Worm (Caenorhabditis elegans): ENCODE results near the gene C29F7.2.

Gene C29F7.2

ce11 chrX:13383273-13383672 is 32.6 kb upstream of the C29F7.2 start:
- TF ChIP-seq nfya-1 (tag; optimal IDR thresholded peaks at IDR 0.05): no peak
- no peak for TF ChIP-seq rnt-1 (tag; optimal IDR thresholded peaks at IDR 0.05)
- no peak for TF ChIP-seq Y22D7AL.16 (tag; optimal IDR thresholded peaks at IDR 0.05)
- TF ChIP-seq ceh-24 (tag; optimal IDR thresholded peaks at IDR 0.05): no peak
- TF ChIP-seq ceh-45 (GFP tag; IDR thresholded peaks at IDR 0.05): no peak
- no peak for TF ChIP-seq ama-1 (optimal IDR thresholded peaks at IDR 0.05)

- TF ChIP-seq eyg-1 (tag; optimal IDR thresholded peaks at IDR 0.05) (no peak), pros-1 (tag; optimal IDR thresholded peaks at IDR 0.05) (no peak), zip-5 (tag; optimal IDR thresholded peaks at IDR 0.05) (no peak), odd-2 (tag; optimal IDR thresholded peaks at IDR 0.05) (no peak), C08G9.2 (tag; optimal IDR thresholded peaks at IDR 0.05) (no peak), ets-4 (tag; optimal IDR thresholded peaks at IDR 0.05) (no peak), ceh-45 (GFP tag; IDR thresholded peaks at IDR 0.05) (no peak), ama-1 (optimal IDR thresholded peaks at IDR 0.05) (no peak), pat-9 (tag; optimal IDR thresholded peaks at IDR 0.05) (no peak), fkh-6 (tag; optimal IDR thresholded peaks at IDR 0.05) (no peak), dve-1 (tag; optimal IDR thresholded peaks at IDR 0.05) (no peak), ceh-2 (tag; optimal IDR thresholded peaks at IDR 0.05) (no peak), hlh-6 (tag; optimal IDR thresholded peaks at IDR 0.05) (no peak), madf-2 (tag; optimal IDR thresholded peaks at IDR 0.05) (no peak), nhr-11 (tag; optimal IDR thresholded peaks at IDR 0.05) (no peak), ceh-18 (tag; optimal IDR thresholded peaks at IDR 0.05) (no peak), unc-55 (GFP tag; optimal IDR thresholded peaks at IDR 0.05) (no peak), ahr-1 (tag; optimal IDR thresholded peaks at IDR 0.05) (no peak)
Observed at ce11 chrX:13384743-13385142, 31.1 kb upstream of the C29F7.2 start.

- TF ChIP-seq ceh-2 (tag; optimal IDR thresholded peaks at IDR 0.05): no peak
- no peak for TF ChIP-seq dmd-4 (tag; optimal IDR thresholded peaks at IDR 0.05; ENCODE audit: borderline replicate concordance)
- no peak for TF ChIP-seq pha-2 (tag; optimal IDR thresholded peaks at IDR 0.05)
- no peak for TF ChIP-seq hlh-8 (tag; optimal IDR thresholded peaks at IDR 0.05)
- no peak for TF ChIP-seq ceh-14 (tag; optimal IDR thresholded peaks at IDR 0.05)
- TF ChIP-seq K02D7.2 (tag; optimal IDR thresholded peaks at IDR 0.05): no peak
- no peak for TF ChIP-seq dve-1 (tag; optimal IDR thresholded peaks at IDR 0.05)
- no peak for TF ChIP-seq ceh-34 (tag; optimal IDR thresholded peaks at IDR 0.05)
- no peak for TF ChIP-seq hlh-6 (tag; optimal IDR thresholded peaks at IDR 0.05)
- no peak for TF ChIP-seq tbx-7 (tag; optimal IDR thresholded peaks at IDR 0.05)
- no peak for TF ChIP-seq ceh-22 (tag; optimal IDR thresholded peaks at IDR 0.05)
- no peak for TF ChIP-seq fkh-6 (tag; optimal IDR thresholded peaks at IDR 0.05)
- no peak for TF ChIP-seq unc-86 (tag; optimal IDR thresholded peaks at IDR 0.05)
- TF ChIP-seq fax-1 (tag; optimal IDR thresholded peaks at IDR 0.05): no peak
- no peak for TF ChIP-seq K09A11.1 (tag; optimal IDR thresholded peaks at IDR 0.05; ENCODE audit: insufficient read depth)
- no peak for TF ChIP-seq Y22D7AL.16 (tag; optimal IDR thresholded peaks at IDR 0.05)
- no peak for TF ChIP-seq tbx-2 (tag; optimal IDR thresholded peaks at IDR 0.05)
Observed at ce11 chrX:13387497-13387953, 28.4 kb upstream of the C29F7.2 start, which contains the start of gene C49F8.3. Gene C49F8.3 (minus strand): TSS chrX:13387547.

- TF ChIP-seq sdc-2 (tag; optimal IDR thresholded peaks at IDR 0.05): no peak
- TF ChIP-seq odd-2 (tag; optimal IDR thresholded peaks at IDR 0.05): no peak
- no peak for TF ChIP-seq gmeb-2 (tag; optimal IDR thresholded peaks at IDR 0.05)
- no peak for TF ChIP-seq lim-6 (tag; optimal IDR thresholded peaks at IDR 0.05)
- TF ChIP-seq ttx-3 (tag; optimal IDR thresholded peaks at IDR 0.05): no peak
- no peak for TF ChIP-seq elt-4 (tag; optimal IDR thresholded peaks at IDR 0.05)
- no peak for TF ChIP-seq hlh-15 (tag; optimal IDR thresholded peaks at IDR 0.05)
- TF ChIP-seq unc-86 (tag; optimal IDR thresholded peaks at IDR 0.05): no peak
- no peak for TF ChIP-seq ceh-31 (tag; optimal IDR thresholded peaks at IDR 0.05)
- TF ChIP-seq unc-55 (GFP tag; optimal IDR thresholded peaks at IDR 0.05): no peak
- TF ChIP-seq dmd-4 (tag; optimal IDR thresholded peaks at IDR 0.05; ENCODE audit: borderline replicate concordance): no peak
- TF ChIP-seq F13H6.1 (tag; optimal IDR thresholded peaks at IDR 0.05): no peak
- TF ChIP-seq lin-11 (tag; optimal IDR thresholded peaks at IDR 0.05): no peak
- TF ChIP-seq madf-2 (tag; optimal IDR thresholded peaks at IDR 0.05): no peak
Observed at ce11 chrX:13388829-13389228, 27.0 kb upstream of the C29F7.2 start.
